Worm (Caenorhabditis elegans): ENCODE results near the gene ugt-18.

ugt-18 gene

DNA sequence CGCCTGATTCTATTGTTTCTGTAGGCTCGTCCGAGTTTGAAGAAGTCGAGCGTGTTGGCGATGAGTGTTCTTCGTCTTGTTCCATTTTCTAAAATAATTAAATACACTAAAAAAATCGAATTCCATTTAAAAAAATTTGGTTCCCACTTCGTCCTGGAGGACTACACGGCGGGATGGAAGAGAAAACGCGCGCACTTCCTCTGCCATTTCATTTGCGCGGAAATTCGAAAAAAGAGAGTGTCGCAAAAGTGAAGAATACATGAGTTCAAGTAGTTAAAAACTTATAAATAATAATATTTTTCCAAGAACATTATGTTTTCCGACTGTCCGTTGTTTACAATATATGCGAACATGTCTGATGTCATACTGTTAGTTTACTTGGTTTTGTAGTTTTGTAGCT lies 49.9 kb downstream of the ugt-18 start, which contains the start of gene T07F10.3 (continued):
- peak; percentile 55 for TF ChIP-seq akir-1 (GFP tag; optimal IDR thresholded peaks at IDR 0.05)
- TF ChIP-seq ama-1 (optimal IDR thresholded peaks at IDR 0.05): no peak
- no peak for TF ChIP-seq ama-1 (GFP tag; optimal IDR thresholded peaks at IDR 0.05)
- TF ChIP-seq nfya-2 (GFP tag; IDR thresholded peaks at IDR 0.05): 0 out of 2 replicates have a peak, but pooled peaks have one; percentile 51
- peak; percentile 35 for TF ChIP-seq hmg-1.2 (GFP tag; IDR thresholded peaks at IDR 0.05)
- peak; percentile 82 for TF ChIP-seq chd-7 (tag; optimal IDR thresholded peaks at IDR 0.05)
- no peak for TF ChIP-seq zfh-2 (GFP tag; conservative IDR thresholded peaks at IDR 0.05)
- no peak for TF ChIP-seq nhr-27 (tag; optimal IDR thresholded peaks at IDR 0.05)
- 0 out of 2 replicates have a peak, but pooled peaks have one; percentile 19 for TF ChIP-seq C06A6.2 (GFP tag; conservative IDR thresholded peaks at IDR 0.05)
- peak; percentile 90 for TF ChIP-seq madf-3 (GFP tag; IDR thresholded peaks at IDR 0.05)
- TF ChIP-seq ceh-27 (GFP tag; optimal IDR thresholded peaks at IDR 0.05): peak; percentile 95
- no peak for TF ChIP-seq nhr-80 (tag; optimal IDR thresholded peaks at IDR 0.05)
- 0 out of 2 replicates have a peak, but pooled peaks have one; percentile 46 for TF ChIP-seq B0336.3 (GFP tag; IDR thresholded peaks at IDR 0.05)
- TF ChIP-seq egl-18 (GFP tag; IDR thresholded peaks at IDR 0.05): no peak
- TF ChIP-seq mxl-1 (tag; optimal IDR thresholded peaks at IDR 0.05): no peak
- TF ChIP-seq F33H1.4 (GFP tag; IDR thresholded peaks at IDR 0.05): peak; percentile 63
- peak; percentile 48 for TF ChIP-seq zim-3 (tag; optimal IDR thresholded peaks at IDR 0.05)
- TF ChIP-seq attf-5 (GFP tag; optimal IDR thresholded peaks at IDR 0.05): peak; percentile 23
- TF ChIP-seq ccch-3 (GFP tag; optimal IDR thresholded peaks at IDR 0.05): peak; percentile 94
- no peak for TF ChIP-seq F39B2.1 (GFP tag; IDR thresholded peaks at IDR 0.05)
- TF ChIP-seq egrh-3 (GFP tag; IDR thresholded peaks at IDR 0.05): peak; percentile 25; the same call in 1 of the 2 replicates
- TF ChIP-seq sea-2 (GFP tag; IDR thresholded peaks at IDR 0.05): peak; percentile 76; the same call in 1 of the 2 replicates
- no peak for TF ChIP-seq fkh-3 (tag; optimal IDR thresholded peaks at IDR 0.05)
- TF ChIP-seq lin-26 (GFP tag; IDR thresholded peaks at IDR 0.05): no peak
- TF ChIP-seq dpff-1 (tag; optimal IDR thresholded peaks at IDR 0.05): no peak
- 0 out of 2 replicates have a peak, but pooled peaks have one; percentile 40 for TF ChIP-seq ztf-6 (GFP tag; IDR thresholded peaks at IDR 0.05)
- TF ChIP-seq madf-8 (GFP tag; conservative IDR thresholded peaks at IDR 0.05): peak; percentile 58
- peak; percentile 37; the same call in 1 of the 2 replicates for TF ChIP-seq ceh-100 (GFP tag; IDR thresholded peaks at IDR 0.05)
- peak; percentile 63 for TF ChIP-seq ztf-22 (GFP tag; optimal IDR thresholded peaks at IDR 0.05)
- peak; percentile 36 for TF ChIP-seq hrde-1 (tag; optimal IDR thresholded peaks at IDR 0.05; ENCODE audit: borderline replicate concordance)
- TF ChIP-seq mcd-1 (GFP tag; IDR thresholded peaks at IDR 0.05): peak; percentile 88
- TF ChIP-seq nhr-90 (tag; optimal IDR thresholded peaks at IDR 0.05): no peak
- no peak for TF ChIP-seq snpc-1.1 (tag; optimal IDR thresholded peaks at IDR 0.05; ENCODE audit: insufficient read depth)
- peak; percentile 90 for TF ChIP-seq dox-1 (GFP tag; IDR thresholded peaks at IDR 0.05)
- peak; percentile 60 for TF ChIP-seq K12H6.12 (tag; optimal IDR thresholded peaks at IDR 0.05)
- TF ChIP-seq D2030.7 (GFP tag; IDR thresholded peaks at IDR 0.05): peak; percentile 39; the same call in 1 of the 2 replicates
- no peak for TF ChIP-seq nhr-179 (tag; optimal IDR thresholded peaks at IDR 0.05)
- no peak for TF ChIP-seq F57A8.1 (GFP tag; optimal IDR thresholded peaks at IDR 0.05)
- TF ChIP-seq ztf-3 (GFP tag; optimal IDR thresholded peaks at IDR 0.05): no peak
- TF ChIP-seq tlf-1 (GFP tag; optimal IDR thresholded peaks at IDR 0.05): peak; percentile 47
- peak; percentile 78; the same call in 1 of the 2 replicates for TF ChIP-seq ztf-28 (GFP tag; IDR thresholded peaks at IDR 0.05)
- no peak for TF ChIP-seq nhr-120 (GFP tag; IDR thresholded peaks at IDR 0.05)
- no peak for TF ChIP-seq T26A5.8 (tag; optimal IDR thresholded peaks at IDR 0.05)
- 0 out of 2 replicates have a peak, but pooled peaks have one; percentile 69 for TF ChIP-seq aptf-2 (GFP tag; conservative IDR thresholded peaks at IDR 0.05)
- no peak for TF ChIP-seq hlh-26 (GFP tag; conservative IDR thresholded peaks at IDR 0.05)
- peak; percentile 84 for TF ChIP-seq let-526 (GFP tag; IDR thresholded peaks at IDR 0.05)
- TF ChIP-seq Y67H2A.10 (GFP tag; conservative IDR thresholded peaks at IDR 0.05): no peak
- TF ChIP-seq Y53F4B.3 (GFP tag; IDR thresholded peaks at IDR 0.05): no peak
- no peak for TF ChIP-seq Y95B8A.8 (GFP tag; IDR thresholded peaks at IDR 0.05)
